Worm (Caenorhabditis elegans) whole organism, L3 larva: ENCODE measurements around the gene gldi-5.

Source experiments
- ZK546.5 ChIP-seq: sonication (generic microtip); optimal IDR thresholded peaks from 2 replicates; lab custom pipeline; 2017; ENCODE audit warnings: missing biosample characterization, missing genetic modification characterization
- aly-2 ChIP-seq: fragments of 150-350 bp; optimal IDR thresholded peaks from 2 replicates; lab custom pipeline; 2014; ENCODE audit warnings: missing biosample characterization, missing genetic modification characterization
- ceh-16 ChIP-seq: sonication (generic microtip); optimal IDR thresholded peaks from 2 replicates; lab custom pipeline; 2017; ENCODE audit warnings: missing biosample characterization, missing genetic modification characterization
- ceh-28 ChIP-seq: fragments of 150-350 bp; optimal IDR thresholded peaks from 2 replicates; lab custom pipeline; 2014; ENCODE audit warnings: missing biosample characterization, missing genetic modification reagents, missing genetic modification characterization
- ceh-9 ChIP-seq: sonication (generic microtip); optimal IDR thresholded peaks from 2 replicates; lab custom pipeline; 2018; ENCODE audit warnings: missing biosample characterization, missing genetic modification characterization
- daf-12 ChIP-seq: fragments of 150-350 bp; optimal IDR thresholded peaks from 2 replicates; lab custom pipeline; 2014; ENCODE audit warnings: missing biosample characterization, missing genetic modification reagents, missing genetic modification characterization
- egl-5 ChIP-seq: fragments of 150-350 bp; optimal IDR thresholded peaks from 2 replicates; lab custom pipeline; 2017; ENCODE audit warnings: missing biosample characterization, missing genetic modification reagents, missing genetic modification characterization, inconsistent platforms
- elt-1 ChIP-seq: fragments of 150-350 bp; optimal IDR thresholded peaks from 2 replicates; lab custom pipeline; 2014; ENCODE audit warnings: missing biosample characterization, missing genetic modification characterization
- elt-2 ChIP-seq: sonication (generic microtip); optimal IDR thresholded peaks from 2 replicates; lab custom pipeline; 2016; ENCODE audit warnings: missing genetic modification reagents, mild to moderate bottlenecking, missing genetic modification characterization, missing compliant biosample characterization
- elt-3 ChIP-seq, 3 experiments: fragments of 150-350 bp in 1 of 3; sonication (generic microtip) in 2 of 3; optimal IDR thresholded peaks; 2 replicates in 2 of 3; 4 replicates in 1 of 3; lab custom pipeline; 2014 to 2017; ENCODE audit warnings: missing biosample characterization in 3 of 3, missing genetic modification characterization in 3 of 3
- eor-1 ChIP-seq, 2 experiments: fragments of 150-350 bp; optimal IDR thresholded peaks; 2 replicates each; lab custom pipeline; 2014 to 2018; ENCODE audit warnings: missing biosample characterization in 2 of 2, missing genetic modification characterization in 2 of 2
- fkh-10 ChIP-seq: sonication (generic microtip); optimal IDR thresholded peaks from 2 replicates; lab custom pipeline; 2017; ENCODE audit warnings: missing biosample characterization, missing genetic modification reagents, missing genetic modification characterization
- fkh-2 ChIP-seq: fragments of 150-350 bp; optimal IDR thresholded peaks from 2 replicates; lab custom pipeline; 2014; ENCODE audit warnings: missing biosample characterization, missing genetic modification reagents, missing genetic modification characterization
- hmg-11 ChIP-seq: sonication (generic microtip); optimal IDR thresholded peaks from 2 replicates; lab custom pipeline; 2016; ENCODE audit warnings: missing genetic modification characterization, missing compliant biosample characterization
- jun-1 ChIP-seq: fragments of 150-350 bp; optimal IDR thresholded peaks from 2 replicates; lab custom pipeline; 2014; ENCODE audit warnings: missing biosample characterization, missing genetic modification reagents, missing genetic modification characterization
- lin-15B ChIP-seq: fragments of 150-350 bp; optimal IDR thresholded peaks from 2 replicates; lab custom pipeline; 2014; ENCODE audit warnings: missing biosample characterization, missing genetic modification characterization
- lin-39 ChIP-seq: fragments of 150-350 bp; optimal IDR thresholded peaks from 2 replicates; lab custom pipeline; 2018; ENCODE audit warnings: missing biosample characterization, missing genetic modification reagents, missing genetic modification characterization
- mdl-1 ChIP-seq: fragments of 150-350 bp; optimal IDR thresholded peaks from 2 replicates; lab custom pipeline; 2014; ENCODE audit warnings: missing biosample characterization, missing genetic modification characterization
- mml-1 ChIP-seq: fragments of 150-350 bp; sonication (generic microtip); optimal IDR thresholded peaks from 3 replicates; lab custom pipeline; 2014; ENCODE audit warnings: missing biosample characterization, missing genetic modification characterization
- nfya-1 ChIP-seq: sonication (generic microtip); optimal IDR thresholded peaks from 2 replicates; lab custom pipeline; 2017; ENCODE audit warnings: missing genetic modification characterization, mild to moderate bottlenecking, missing compliant biosample characterization, antibody characterized with exemption, moderate library complexity; ENCODE audit not compliant: insufficient read depth
- nhr-11 ChIP-seq: fragments of 150-350 bp; optimal IDR thresholded peaks from 2 replicates; lab custom pipeline; 2014; ENCODE audit warnings: missing biosample characterization, missing genetic modification characterization
- nhr-23 ChIP-seq: fragments of 150-350 bp; optimal IDR thresholded peaks from 2 replicates; lab custom pipeline; 2014; ENCODE audit warnings: missing biosample characterization, missing genetic modification reagents, missing genetic modification characterization
- nhr-237 ChIP-seq: fragments of 150-350 bp; optimal IDR thresholded peaks from 2 replicates; lab custom pipeline; 2014; ENCODE audit warnings: missing biosample characterization, missing genetic modification characterization
- nhr-25 ChIP-seq: sonication (generic microtip); optimal IDR thresholded peaks from 2 replicates; lab custom pipeline; 2017; ENCODE audit warnings: missing biosample characterization, missing genetic modification characterization
- nhr-43 ChIP-seq: sonication (generic microtip); optimal IDR thresholded peaks from 2 replicates; lab custom pipeline; 2016; ENCODE audit warnings: mild to moderate bottlenecking, missing genetic modification characterization, missing compliant biosample characterization; ENCODE audit not compliant: poor library complexity, severe bottlenecking
- nhr-67 ChIP-seq: fragments of 150-350 bp; optimal IDR thresholded peaks from 2 replicates; lab custom pipeline; 2014; ENCODE audit warnings: missing biosample characterization, missing genetic modification characterization
- nhr-76 ChIP-seq: fragments of 150-350 bp; sonication (generic microtip); optimal IDR thresholded peaks from 5 replicates; lab custom pipeline; 2014; ENCODE audit warnings: missing biosample characterization, missing genetic modification characterization
- nhr-77 ChIP-seq: fragments of 150-350 bp; optimal IDR thresholded peaks from 2 replicates; lab custom pipeline; 2014; ENCODE audit warnings: missing biosample characterization, missing genetic modification characterization
- pha-4 ChIP-seq: fragments of 150-350 bp; optimal IDR thresholded peaks from 2 replicates; lab custom pipeline; 2014; ENCODE audit warnings: missing biosample characterization, missing genetic modification reagents, missing genetic modification characterization
- sea-2 ChIP-seq: fragments of 150-350 bp; sonication (generic microtip); optimal IDR thresholded peaks from 4 replicates; lab custom pipeline; 2014; ENCODE audit warnings: missing biosample characterization, missing genetic modification reagents, missing genetic modification characterization
- skn-1 ChIP-seq: fragments of 150-350 bp; optimal IDR thresholded peaks from 2 replicates; lab custom pipeline; 2014; ENCODE audit warnings: missing biosample characterization, missing genetic modification characterization
- snpc-4 ChIP-seq: fragments of 150-350 bp; optimal IDR thresholded peaks from 2 replicates; lab custom pipeline; 2014; ENCODE audit warnings: missing biosample characterization, missing genetic modification characterization
- tbx-2 ChIP-seq: sonication (generic microtip); optimal IDR thresholded peaks from 2 replicates; lab custom pipeline; 2016; ENCODE audit warnings: mild to moderate bottlenecking, missing genetic modification characterization, missing compliant biosample characterization
- unc-62 ChIP-seq: fragments of 150-350 bp; sonication (generic microtip); optimal IDR thresholded peaks from 4 replicates; lab custom pipeline; 2014; ENCODE audit warnings: missing biosample characterization, missing genetic modification reagents, missing genetic modification characterization
- zag-1 ChIP-seq: fragments of 150-350 bp; optimal IDR thresholded peaks from 2 replicates; lab custom pipeline; 2014; ENCODE audit warnings: missing biosample characterization, missing genetic modification characterization
- ztf-4 ChIP-seq: fragments of 150-350 bp; optimal IDR thresholded peaks from 2 replicates; lab custom pipeline; 2014; ENCODE audit warnings: missing biosample characterization, missing genetic modification characterization

Gene gldi-5

ce11 chrIII:3726443-3726842 is at the start of gene gldi-5:
TSS of gene gldi-5 (minus strand) at chrIII:3726500.
- TF ChIP-seq mdl-1 (tag; lab: Kevin White, UChicago), result no peak
- TF ChIP-seq nhr-67 (tag; lab: Kevin White, UChicago), result no peak
- no peak for TF ChIP-seq ceh-28 (tag; lab: Kevin White, UChicago)
- TF ChIP-seq sea-2 (GFP tag; lab: Kevin White, UChicago), result no peak
- no peak for TF ChIP-seq nhr-237 (tag; lab: Kevin White, UChicago)
- no peak for TF ChIP-seq fkh-2 (tag; lab: Kevin White, UChicago)
- no peak for TF ChIP-seq egl-5 (tag; lab: Kevin White, UChicago)
- TF ChIP-seq ceh-9 (tag; lab: Kevin White, UChicago), result no peak
- no peak for TF ChIP-seq nhr-11 (tag; lab: Kevin White, UChicago)
- TF ChIP-seq elt-1 (tag; lab: Kevin White, UChicago), result no peak
- no peak for TF ChIP-seq pha-4
- TF ChIP-seq aly-2 (tag; lab: Kevin White, UChicago), result no peak
- TF ChIP-seq jun-1 (tag; lab: Kevin White, UChicago), result no peak

DNA sequence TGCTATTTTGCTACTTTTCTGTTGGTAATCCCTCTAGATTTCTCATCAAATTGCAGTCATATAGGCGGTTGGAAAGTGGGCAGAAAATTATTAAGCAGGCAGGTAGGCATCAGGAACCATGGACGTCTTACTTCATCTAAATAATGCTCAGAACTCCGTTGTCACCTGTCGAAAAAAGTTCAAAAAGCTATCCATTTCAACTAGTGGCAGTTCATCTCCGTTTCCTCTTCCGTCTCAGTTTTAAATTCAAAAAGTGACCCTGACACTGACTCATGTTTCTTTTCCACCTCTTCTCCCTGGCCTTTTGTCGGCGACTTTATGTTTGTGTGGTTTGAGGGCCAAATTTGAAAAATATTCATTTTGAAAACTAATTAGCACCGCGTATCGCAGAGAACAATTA is 48.2 kb upstream of the gldi-5 start:
- no peak for TF ChIP-seq fkh-2 (tag; lab: Kevin White, UChicago)
- TF ChIP-seq unc-62, result peak; percentile 13
- no peak for TF ChIP-seq eor-1 (tag; optimal IDR thresholded peaks at IDR 0.05; lab: Kevin White, UChicago)
- TF ChIP-seq ztf-4 (tag; lab: Kevin White, UChicago), result no peak
- TF ChIP-seq zag-1 (tag; lab: Kevin White, UChicago), result no peak
- TF ChIP-seq nhr-25, result peak; percentile 25

DNA sequence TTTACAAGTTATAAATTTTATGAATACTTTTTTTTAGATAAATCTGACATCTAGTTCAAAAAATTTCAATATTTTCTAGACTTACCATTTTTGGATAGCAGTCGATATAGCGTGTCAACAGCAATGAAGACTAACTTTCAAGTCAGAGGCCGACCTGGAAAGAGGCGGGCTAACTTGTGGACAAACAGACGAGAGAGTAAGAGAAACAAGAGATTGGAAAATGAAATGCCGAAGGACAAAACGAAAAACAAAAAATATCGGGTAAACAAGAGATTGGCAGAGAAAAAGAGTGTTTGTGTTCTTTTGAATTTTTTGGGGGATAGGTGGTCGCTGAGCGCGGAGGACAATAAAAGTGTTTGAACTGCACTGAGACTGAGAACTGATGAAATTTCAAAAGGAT is 46.9 kb upstream of the gldi-5 start, which contains the start of gene lec-4:
Gene lec-4, minus strand, starts transcription at position 154 of the 400 bp plus-strand sequence.
- no peak for TF ChIP-seq mml-1 (tag; lab: Kevin White, UChicago)
- TF ChIP-seq nhr-11 (tag; lab: Kevin White, UChicago), result no peak
- peak; percentile 25 for TF ChIP-seq ceh-28 (tag; lab: Kevin White, UChicago)
- no peak for TF ChIP-seq daf-12 (tag; lab: Kevin White, UChicago)
- TF ChIP-seq pha-4, result peak; percentile 97
- peak; percentile 65 for TF ChIP-seq nfya-1
- TF ChIP-seq ceh-16 (tag; lab: Kevin White, UChicago), result no peak
- TF ChIP-seq nhr-25, result peak; percentile 65
- TF ChIP-seq sea-2 (GFP tag; lab: Kevin White, UChicago), result no peak
- no peak for TF ChIP-seq elt-3 (tag; optimal IDR thresholded peaks at IDR 0.05; lab: Kevin White, UChicago)
- TF ChIP-seq elt-2 (tag; lab: Kevin White, UChicago), result no peak
- no peak for TF ChIP-seq nhr-43
- peak; percentile 44 for TF ChIP-seq snpc-4
- TF ChIP-seq lin-39, result peak; percentile 15
- TF ChIP-seq elt-1 (tag; lab: Kevin White, UChicago), result peak; percentile 9
- peak; percentile 55 for TF ChIP-seq hmg-11 (tag; lab: Kevin White, UChicago)
- peak; percentile 46 for TF ChIP-seq jun-1 (tag; lab: Kevin White, UChicago)
- TF ChIP-seq nhr-23 (tag; lab: Kevin White, UChicago), result peak; percentile 70
- TF ChIP-seq egl-5 (tag; lab: Kevin White, UChicago), result peak; percentile 72
- no peak for TF ChIP-seq mdl-1 (tag; lab: Kevin White, UChicago)
- TF ChIP-seq nhr-76, result no peak
- TF ChIP-seq eor-1 (tag; optimal IDR thresholded peaks at IDR 0.05; lab: Kevin White, UChicago), result no peak
- no peak for TF ChIP-seq skn-1
- TF ChIP-seq lin-15B (tag; lab: Kevin White, UChicago), result peak; percentile 49

DNA sequence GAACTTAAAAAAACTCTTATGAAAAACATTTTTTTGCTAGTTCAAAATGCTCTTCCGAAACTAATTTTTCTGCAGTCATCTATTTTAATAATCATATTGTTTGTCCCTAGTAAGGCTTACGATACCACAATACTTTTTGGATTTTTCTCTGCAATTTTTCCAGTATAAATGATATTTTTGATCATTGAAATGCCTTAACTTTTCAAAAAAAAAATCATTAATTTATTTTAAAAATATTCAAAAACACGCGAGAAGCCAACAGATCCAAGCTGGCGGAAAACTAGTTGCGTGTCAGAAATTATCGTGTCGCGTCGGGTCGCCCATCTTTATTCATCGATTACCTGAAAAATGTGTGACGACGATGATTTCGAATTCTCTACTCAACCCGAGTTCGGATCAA is 41.9 kb upstream of the gldi-5 start, which contains the start of gene gmeb-3:
Gene gmeb-3, plus strand, starts transcription at position 301 of the 400 bp plus-strand sequence.
- TF ChIP-seq ceh-28 (tag; lab: Kevin White, UChicago), result no peak
- TF ChIP-seq nhr-77 (tag; lab: Kevin White, UChicago), result no peak
- no peak for TF ChIP-seq unc-62

DNA sequence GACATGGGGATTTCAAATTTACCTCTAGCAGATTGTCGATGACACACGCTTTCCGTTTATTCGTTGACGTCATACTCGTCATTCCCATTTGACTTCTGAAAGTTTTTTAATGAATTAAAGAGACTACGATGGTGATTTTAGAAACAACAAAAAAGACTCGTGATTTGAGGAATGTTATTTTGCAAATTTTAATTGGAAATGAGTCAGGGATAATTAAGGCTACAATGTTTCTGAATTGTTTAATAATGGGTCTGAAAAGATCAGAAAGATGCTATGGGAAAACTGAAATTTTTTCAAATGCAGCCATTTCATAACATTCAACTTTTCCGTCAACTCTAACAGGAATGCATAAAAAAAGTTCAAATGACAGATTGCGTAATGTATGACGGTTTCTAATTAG is 39.2 kb upstream of the gldi-5 start, which contains the start of gene C44F1.1:
Gene C44F1.1, minus strand, starts transcription at position 101 of the 400 bp plus-strand sequence.
- no peak for TF ChIP-seq tbx-2 (tag; lab: Kevin White, UChicago)
- TF ChIP-seq nhr-237 (tag; lab: Kevin White, UChicago), result no peak
- no peak for TF ChIP-seq aly-2 (tag; lab: Kevin White, UChicago)
- TF ChIP-seq fkh-10, result no peak
- no peak for TF ChIP-seq unc-62
- no peak for TF ChIP-seq mdl-1 (tag; lab: Kevin White, UChicago)
- TF ChIP-seq hmg-11 (tag; lab: Kevin White, UChicago), result no peak
- TF ChIP-seq jun-1 (tag; lab: Kevin White, UChicago), result no peak
- TF ChIP-seq ZK546.5 (tag; lab: Kevin White, UChicago), result no peak
- TF ChIP-seq nhr-77 (tag; lab: Kevin White, UChicago), result no peak
- TF ChIP-seq ceh-9 (tag; lab: Kevin White, UChicago), result no peak
- no peak for TF ChIP-seq nhr-43
- no peak for TF ChIP-seq eor-1 (tag; optimal IDR thresholded peaks at IDR 0.05; lab: Kevin White, UChicago)
- no peak for TF ChIP-seq pha-4
- TF ChIP-seq snpc-4, result no peak
- TF ChIP-seq elt-3 (tag; optimal IDR thresholded peaks at IDR 0.05; lab: Kevin White, UChicago), result no peak
